Worm (Caenorhabditis elegans): ENCODE results near the gene srg-59.

ce11 chrV:2725225-2725624 is at the start of gene srg-59:
- TF ChIP-seq aly-2 (tag; optimal IDR thresholded peaks at IDR 0.05) (no peak), sox-4 (tag; optimal IDR thresholded peaks at IDR 0.05) (no peak), ztf-11 (tag; optimal IDR thresholded peaks at IDR 0.05) (no peak), snpc-4 (tag; optimal IDR thresholded peaks at IDR 0.05) (no peak), nhr-11 (tag; optimal IDR thresholded peaks at IDR 0.05) (no peak), dpl-1 (GFP tag; optimal IDR thresholded peaks at IDR 0.05) (no peak), pag-3 (tag; optimal IDR thresholded peaks at IDR 0.05; ENCODE audit: borderline replicate concordance, insufficient read depth) (no peak), nhr-77 (tag; optimal IDR thresholded peaks at IDR 0.05) (no peak), fkh-10 (GFP tag; optimal IDR thresholded peaks at IDR 0.05) (no peak), zag-1 (tag; optimal IDR thresholded peaks at IDR 0.05) (no peak), nhr-90 (tag; optimal IDR thresholded peaks at IDR 0.05; ENCODE audit: poor library complexity) (no peak), mef-2 (tag; optimal IDR thresholded peaks at IDR 0.05) (no peak)

Measured in whole organism, L1 larva.